Worm (Caenorhabditis elegans): ENCODE results near the gene shc-3.

- no peak for TF ChIP-seq tbx-37 (GFP tag; conservative IDR thresholded peaks at IDR 0.05)
- no peak for TF ChIP-seq scrt-1 (GFP tag; IDR thresholded peaks at IDR 0.05)
- TF ChIP-seq hnd-1 (tag; optimal IDR thresholded peaks at IDR 0.05) = no peak
- no peak for TF ChIP-seq ama-1 (optimal IDR thresholded peaks at IDR 0.05)
- TF ChIP-seq hmg-4 (GFP tag; optimal IDR thresholded peaks at IDR 0.05) = no peak
- no peak for TF ChIP-seq tbx-11 (GFP tag; IDR thresholded peaks at IDR 0.05)
Measured at ce11 chrX:13714710-13715109, 2.6 kb upstream of the shc-3 start.
